Worm (Caenorhabditis elegans): ENCODE results near the gene C03G6.6.

DNA sequence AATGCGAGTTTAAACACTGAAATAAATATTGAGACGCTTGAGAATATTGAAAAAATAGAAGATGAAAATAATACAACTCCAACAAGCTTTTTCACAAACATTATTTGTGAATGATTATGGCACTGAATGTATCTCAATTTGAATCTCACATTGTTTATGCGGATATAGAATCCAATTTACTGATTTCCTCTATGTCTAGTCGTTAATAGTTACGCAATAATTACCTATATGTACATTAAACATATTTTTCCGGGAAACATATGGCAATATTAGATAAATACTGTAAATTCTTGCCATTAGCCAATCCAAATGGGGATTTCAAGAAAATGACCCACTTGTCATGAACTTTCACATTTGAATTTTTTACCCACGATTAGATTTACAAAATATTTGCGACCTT, 38.1 kb downstream of the C03G6.6 start, which contains the start of gene srx-9:
- no peak for TF ChIP-seq sma-9 (GFP tag; optimal IDR thresholded peaks at IDR 0.05)
- TF ChIP-seq sma-9 (tag; optimal IDR thresholded peaks at IDR 0.05): no peak
- TF ChIP-seq lin-11 (tag; optimal IDR thresholded peaks at IDR 0.05): no peak
- TF ChIP-seq F13H6.1 (tag; optimal IDR thresholded peaks at IDR 0.05): no peak
- no peak for TF ChIP-seq nhr-23 (tag; optimal IDR thresholded peaks at IDR 0.05)

All from whole organism, L2 larva.